Fruit fly (Drosophila melanogaster): ENCODE data around the gene Upf2.
A peak's percentile ranks its signal among the peaks of the same experiment; 100 is the strongest.

DNA sequence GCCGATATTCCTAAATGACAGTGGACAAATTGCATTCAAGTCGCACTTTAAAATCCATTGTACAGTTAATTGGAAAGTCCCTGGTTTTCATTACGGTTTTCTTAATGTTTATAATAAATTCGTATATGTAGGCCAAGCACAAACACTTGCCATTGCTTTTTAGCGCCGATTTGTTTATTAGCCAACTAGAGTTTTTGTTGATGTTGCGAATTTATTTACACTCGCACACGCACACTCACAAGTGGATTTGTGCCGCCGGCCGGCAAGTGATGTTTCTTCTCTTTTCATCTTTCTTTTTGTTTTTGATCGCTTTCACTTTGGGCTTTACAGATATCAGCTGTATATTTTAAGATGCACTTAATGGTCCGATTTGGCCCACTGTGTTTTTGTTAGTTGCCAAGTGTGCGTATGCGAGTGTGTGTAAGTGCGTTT, 18.0 kb downstream of the Upf2 start:
- TF ChIP-seq EcR (GFP tag; optimal IDR thresholded peaks at IDR 0.05) (no peak), CG13204 (GFP tag; optimal IDR thresholded peaks at IDR 0.05) (no peak), gl (tag; optimal IDR thresholded peaks at IDR 0.05) (no peak), CG8159 (tag; optimal IDR thresholded peaks at IDR 0.05) (peak; percentile 80), CG32121 (GFP tag; IDR thresholded peaks at IDR 0.05) (peak; percentile 46; the same call in 1 of the 2 replicates), fd96Ca (GFP tag; IDR thresholded peaks at IDR 0.05) (peak; percentile 69; the same call in 2 of the 3 replicates), CG14655 (GFP tag; optimal IDR thresholded peaks at IDR 0.05) (peak; percentile 87), CG15710 (tag; optimal IDR thresholded peaks at IDR 0.05) (peak; percentile 75), rn (GFP tag; IDR thresholded peaks at IDR 0.05) (peak; percentile 46; the same call in 1 of the 2 replicates), CG12605 (GFP tag; IDR thresholded peaks at IDR 0.05) (no peak), D1 (tag; optimal IDR thresholded peaks at IDR 0.05) (no peak)

All from whole organism, pupa.